Fruit fly (Drosophila melanogaster): ENCODE measurements around the gene CG14625.

dm6 chrX:1199246-1199645 is at the start of gene CG14625:
- TF ChIP-seq Dfd (GFP tag; optimal IDR thresholded peaks at IDR 0.05) = no peak
- TF ChIP-seq GATAd (GFP tag; optimal IDR thresholded peaks at IDR 0.05) = no peak
- TF ChIP-seq Hr83 (GFP tag; optimal IDR thresholded peaks at IDR 0.05; ENCODE audit: poor library complexity, severe bottlenecking) = no peak
- no peak for TF ChIP-seq dl (GFP tag; optimal IDR thresholded peaks at IDR 0.05; ENCODE audit: insufficient read depth in 1 of 2, partially characterized antibody in 2 of 2)
- no peak for TF ChIP-seq usp (GFP tag; optimal IDR thresholded peaks at IDR 0.05)
- no peak for TF ChIP-seq fru (GFP tag; optimal IDR thresholded peaks at IDR 0.05)
- TF ChIP-seq dsf (GFP tag; optimal IDR thresholded peaks at IDR 0.05; ENCODE audit: borderline replicate concordance) = no peak

Measured in whole organism, wandering third instar larva.